Worm (Caenorhabditis elegans): ENCODE results near the gene tald-1.
"Not testable (repeated sequence)": the region's sequence is repeated elsewhere in the genome, so short reads cannot be mapped to it uniquely, and the experiment has no call there.

Gene tald-1

DNA sequence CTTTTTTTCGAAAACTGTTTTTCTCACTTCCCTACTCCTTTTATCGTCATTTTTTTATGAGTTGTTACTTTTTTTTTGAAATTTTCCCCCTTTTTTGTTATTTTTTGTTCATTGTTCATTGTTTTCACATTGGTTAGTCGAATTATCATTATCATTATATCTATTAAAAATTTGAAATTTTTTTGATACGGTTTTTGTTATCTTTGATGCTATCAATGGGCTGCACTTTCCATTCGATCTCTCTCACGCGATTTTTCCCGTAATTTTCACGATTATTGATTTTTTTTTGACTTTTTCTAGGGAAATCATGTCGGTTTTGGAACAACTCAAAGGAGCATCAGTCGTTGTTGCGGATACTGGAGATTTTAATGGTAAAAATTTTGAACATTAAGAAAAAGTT lies at the start of gene tald-1:
tald-1 (plus strand) TSS at position 301 of the 400 bp plus-strand sequence.
- TF ChIP-seq nhr-12 (tag; optimal IDR thresholded peaks at IDR 0.05) (no peak), nhr-2 (tag; optimal IDR thresholded peaks at IDR 0.05) (no peak), sptf-1 (tag; optimal IDR thresholded peaks at IDR 0.05) (no peak), unc-39 (tag; optimal IDR thresholded peaks at IDR 0.05) (no peak), elt-3 (tag; optimal IDR thresholded peaks at IDR 0.05) (no peak), zip-8 (tag; optimal IDR thresholded peaks at IDR 0.05) (no peak), ceh-39 (tag; optimal IDR thresholded peaks at IDR 0.05) (no peak), ham-2 (GFP tag; optimal IDR thresholded peaks at IDR 0.05) (no peak)

DNA sequence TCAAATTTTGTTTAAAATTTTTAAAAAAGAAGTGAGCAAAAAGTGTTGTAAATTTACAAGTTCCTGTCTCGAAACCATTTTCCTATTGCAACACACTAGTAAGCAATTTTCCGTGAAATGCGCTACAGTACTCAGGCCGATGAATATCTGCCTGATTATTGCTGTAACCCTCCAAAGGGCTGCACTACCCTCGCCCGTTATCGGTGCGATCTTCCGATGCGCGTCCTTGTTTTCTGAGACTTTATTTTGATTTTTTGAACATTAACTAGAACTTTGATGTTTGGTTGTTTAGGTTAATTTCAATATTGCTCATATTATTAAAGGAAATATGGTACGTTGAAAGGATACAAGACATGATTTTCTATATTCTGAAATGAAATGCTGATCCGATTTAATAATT lies 48.2 kb upstream of the tald-1 start:
- peak; percentile 70 for TF ChIP-seq elt-1 (tag; optimal IDR thresholded peaks at IDR 0.05; ENCODE audit: borderline replicate concordance, insufficient read depth)
- TF ChIP-seq ham-2 (GFP tag; optimal IDR thresholded peaks at IDR 0.05) = no peak
- no peak for TF ChIP-seq pha-4 (tag; optimal IDR thresholded peaks at IDR 0.05)

DNA sequence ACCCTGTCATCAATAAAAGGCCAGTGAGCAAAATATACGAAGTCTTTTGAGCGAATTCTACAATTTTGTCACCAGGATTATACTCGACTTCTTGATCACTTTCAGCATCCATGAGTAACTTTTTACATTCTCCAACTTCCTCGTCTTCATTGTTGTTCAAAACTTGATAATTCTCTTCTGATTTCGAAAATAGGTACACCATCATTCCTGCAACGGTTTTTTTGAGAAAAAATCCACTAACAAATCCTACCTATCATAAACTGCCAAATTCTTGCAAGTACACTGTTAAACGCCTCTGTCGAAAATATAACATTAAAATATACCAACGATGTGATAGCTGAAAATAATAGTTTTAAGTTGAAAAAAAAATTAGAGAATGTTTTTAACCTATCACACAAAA lies 41.6 kb upstream of the tald-1 start:
- TF ChIP-seq M03D4.4 (tag; optimal IDR thresholded peaks at IDR 0.05) (no peak), lin-32 (GFP tag; optimal IDR thresholded peaks at IDR 0.05) (no peak), tbx-8 (GFP tag; optimal IDR thresholded peaks at IDR 0.05) (no peak), nhr-2 (tag; optimal IDR thresholded peaks at IDR 0.05) (no peak), unc-39 (tag; optimal IDR thresholded peaks at IDR 0.05) (no peak)

DNA sequence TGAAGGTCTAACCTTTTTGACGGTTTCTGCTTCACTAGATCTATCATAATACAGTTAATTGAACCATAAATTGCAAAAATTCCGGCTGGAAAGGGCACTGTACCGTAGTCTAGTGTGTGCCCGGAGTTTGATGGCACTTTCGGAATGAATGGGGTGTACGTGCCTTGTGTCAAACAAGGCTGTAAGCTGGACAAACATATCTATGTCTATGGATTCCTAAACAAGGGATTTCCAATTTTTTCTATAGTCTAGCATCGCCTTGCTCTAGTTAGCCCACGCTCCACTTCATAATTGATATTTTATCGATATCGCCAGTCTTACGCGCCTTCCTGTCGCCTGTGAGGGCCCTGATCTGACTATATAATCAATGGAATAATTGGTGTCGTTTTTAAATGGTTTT lies 39.9 kb upstream of the tald-1 start, which contains the start of gene oac-52:
oac-52 (minus strand) TSS at position 101 of the 400 bp plus-strand sequence.
- no peak for TF ChIP-seq lin-13 (tag; optimal IDR thresholded peaks at IDR 0.05)
- TF ChIP-seq lin-32 (GFP tag; optimal IDR thresholded peaks at IDR 0.05) = no peak
- TF ChIP-seq sem-2 (GFP tag; optimal IDR thresholded peaks at IDR 0.05) = no peak
- no peak for TF ChIP-seq flh-1 (GFP tag; optimal IDR thresholded peaks at IDR 0.05)
- no peak for TF ChIP-seq drap-1 (GFP tag; optimal IDR thresholded peaks at IDR 0.05)

DNA sequence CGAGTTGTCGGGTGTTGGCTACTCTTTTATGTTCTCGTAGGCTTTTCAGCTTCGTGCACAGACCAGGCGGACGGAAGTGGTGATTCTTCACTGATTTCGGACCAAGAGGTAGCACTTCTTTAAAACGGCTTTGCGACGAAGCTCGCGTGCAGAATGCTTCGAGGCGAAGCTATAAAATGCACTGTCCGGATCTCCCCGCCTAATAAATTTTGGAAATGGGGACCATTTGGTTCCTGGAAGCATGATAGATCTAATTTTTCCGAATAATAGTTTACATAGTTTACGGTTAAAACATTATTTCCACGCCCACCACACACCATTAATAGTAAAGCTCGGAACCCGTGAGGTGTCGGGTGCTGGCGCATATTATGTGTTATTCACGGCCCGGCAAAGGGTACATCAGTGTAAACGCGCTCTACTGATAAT lies 38.9 kb upstream of the tald-1 start:
- no peak for TF ChIP-seq mab-5 (tag; optimal IDR thresholded peaks at IDR 0.05)
- TF ChIP-seq zip-8 (tag; optimal IDR thresholded peaks at IDR 0.05) = no peak
- no peak for TF ChIP-seq ztf-11 (tag; optimal IDR thresholded peaks at IDR 0.05)
- no peak for TF ChIP-seq flh-1 (GFP tag; optimal IDR thresholded peaks at IDR 0.05)
- no peak for TF ChIP-seq M03D4.4 (tag; optimal IDR thresholded peaks at IDR 0.05)
- no peak for TF ChIP-seq nhr-12 (tag; optimal IDR thresholded peaks at IDR 0.05)
- no peak for TF ChIP-seq lin-32 (GFP tag; optimal IDR thresholded peaks at IDR 0.05)
- TF ChIP-seq mep-1 (tag; optimal IDR thresholded peaks at IDR 0.05) = no peak
- TF ChIP-seq unc-39 (tag; optimal IDR thresholded peaks at IDR 0.05) = no peak
- TF ChIP-seq ceh-43 (GFP tag; optimal IDR thresholded peaks at IDR 0.05) = no peak
- no peak for TF ChIP-seq ham-2 (GFP tag; optimal IDR thresholded peaks at IDR 0.05)
- no peak for TF ChIP-seq cnd-1 (tag; optimal IDR thresholded peaks at IDR 0.05)
- no peak for TF ChIP-seq unc-62 (GFP tag; optimal IDR thresholded peaks at IDR 0.05)
- no peak for TF ChIP-seq drap-1 (GFP tag; optimal IDR thresholded peaks at IDR 0.05)
- TF ChIP-seq nhr-2 (tag; optimal IDR thresholded peaks at IDR 0.05) = no peak
- no peak for TF ChIP-seq nhr-237 (tag; optimal IDR thresholded peaks at IDR 0.05)

DNA sequence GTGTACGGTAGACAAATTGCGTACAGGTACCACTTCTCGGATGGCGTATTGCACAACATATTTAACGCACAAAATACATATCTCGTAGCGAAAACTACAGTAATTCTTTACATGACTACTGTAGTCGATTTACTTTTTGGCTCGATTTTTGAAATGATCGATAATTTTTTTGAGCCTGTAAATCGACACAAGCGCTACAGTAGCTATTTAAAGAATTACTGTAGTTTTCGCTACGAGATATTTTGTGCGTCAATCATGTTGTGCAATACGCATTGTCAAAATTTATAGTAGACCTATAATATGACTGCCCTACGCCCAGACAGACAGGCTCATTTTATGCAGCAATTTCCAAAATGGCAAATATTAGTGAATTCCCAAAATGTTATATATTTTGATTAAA lies 38.3 kb upstream of the tald-1 start, which contains the start of gene W03B1.5:
W03B1.5 (plus strand) TSS at position 301 of the 400 bp plus-strand sequence.
- not testable (repeated sequence) for TF ChIP-seq lin-32 (GFP tag; optimal IDR thresholded peaks at IDR 0.05); elt-1 (tag; optimal IDR thresholded peaks at IDR 0.05; ENCODE audit: borderline replicate concordance, insufficient read depth); sem-2 (GFP tag; optimal IDR thresholded peaks at IDR 0.05)

DNA sequence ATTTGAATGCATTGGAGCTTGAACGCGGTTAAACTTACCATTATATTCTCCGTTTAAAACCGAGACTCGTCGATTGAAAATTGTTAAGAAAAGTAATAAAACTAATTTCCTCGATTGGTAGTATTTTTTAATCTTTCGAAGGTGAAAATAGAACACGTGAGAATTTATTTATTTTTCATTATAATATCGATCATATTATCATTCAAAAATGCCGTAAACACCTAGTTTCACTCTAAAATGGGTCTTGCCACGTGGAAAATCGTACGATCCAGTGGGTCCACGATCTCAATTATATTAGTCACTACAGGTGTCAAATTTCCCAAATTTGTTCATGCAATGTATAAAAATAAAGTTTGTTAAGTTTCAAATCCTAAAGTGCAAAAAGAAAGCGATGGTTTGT lies 29.6 kb upstream of the tald-1 start, which contains the start of gene W03B1.9:
W03B1.9 (minus strand) TSS at position 101 of the 400 bp plus-strand sequence.
- no peak for TF ChIP-seq M03D4.4 (tag; optimal IDR thresholded peaks at IDR 0.05)
- no peak for TF ChIP-seq tbx-8 (GFP tag; optimal IDR thresholded peaks at IDR 0.05)
- no peak for TF ChIP-seq blmp-1 (tag; optimal IDR thresholded peaks at IDR 0.05)
- TF ChIP-seq ham-2 (GFP tag; optimal IDR thresholded peaks at IDR 0.05) = no peak
- no peak for TF ChIP-seq lin-32 (GFP tag; optimal IDR thresholded peaks at IDR 0.05)
- no peak for TF ChIP-seq unc-120 (tag; optimal IDR thresholded peaks at IDR 0.05; ENCODE audit: poor library complexity, severe bottlenecking)
- TF ChIP-seq nhr-2 (tag; optimal IDR thresholded peaks at IDR 0.05) = no peak
- TF ChIP-seq nhr-237 (tag; optimal IDR thresholded peaks at IDR 0.05) = no peak
- TF ChIP-seq elt-1 (tag; optimal IDR thresholded peaks at IDR 0.05; ENCODE audit: borderline replicate concordance, insufficient read depth) = no peak
- no peak for TF ChIP-seq nhr-76 (tag; optimal IDR thresholded peaks at IDR 0.05)
- no peak for TF ChIP-seq ztf-11 (tag; optimal IDR thresholded peaks at IDR 0.05)
- TF ChIP-seq unc-62 (GFP tag; optimal IDR thresholded peaks at IDR 0.05) = no peak
- TF ChIP-seq unc-39 (tag; optimal IDR thresholded peaks at IDR 0.05) = no peak
- no peak for TF ChIP-seq ceh-43 (GFP tag; optimal IDR thresholded peaks at IDR 0.05)
- no peak for TF ChIP-seq hlh-1 (tag; optimal IDR thresholded peaks at IDR 0.05)
- TF ChIP-seq flh-1 (GFP tag; optimal IDR thresholded peaks at IDR 0.05) = no peak
- TF ChIP-seq elt-3 (tag; optimal IDR thresholded peaks at IDR 0.05) = no peak

Data from whole organism, mixed stage, embryonic.